Worm (Caenorhabditis elegans): ENCODE measurements around the gene F54D12.7.

Gene F54D12.7

DNA sequence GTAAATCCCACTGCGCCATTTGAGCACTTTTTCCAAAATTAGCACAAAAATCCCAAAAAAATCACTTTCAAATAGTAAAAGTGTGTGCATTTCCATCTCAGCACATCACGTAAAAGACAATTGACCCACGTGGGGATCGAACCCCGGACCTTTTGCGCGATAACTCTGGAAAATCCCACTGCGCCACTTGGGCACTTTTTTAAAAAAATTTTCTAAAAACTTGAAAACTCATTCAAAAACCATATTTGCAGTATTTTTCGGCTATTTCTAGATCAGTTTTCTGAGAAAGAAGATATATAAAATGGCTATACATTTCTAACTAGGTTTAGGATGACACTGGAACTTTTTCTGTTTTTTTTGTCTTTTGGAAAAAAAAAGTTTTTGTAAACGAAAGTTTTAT is 45.1 kb downstream of the F54D12.7 start:
- TF ChIP-seq snpc-1.3 (tag; optimal IDR thresholded peaks at IDR 0.05; ENCODE audit: insufficient read depth) (no peak), rpc-1 (optimal IDR thresholded peaks at IDR 0.05) (no peak), rpc-1 (tag; optimal IDR thresholded peaks at IDR 0.05) (peak; percentile 7)

DNA sequence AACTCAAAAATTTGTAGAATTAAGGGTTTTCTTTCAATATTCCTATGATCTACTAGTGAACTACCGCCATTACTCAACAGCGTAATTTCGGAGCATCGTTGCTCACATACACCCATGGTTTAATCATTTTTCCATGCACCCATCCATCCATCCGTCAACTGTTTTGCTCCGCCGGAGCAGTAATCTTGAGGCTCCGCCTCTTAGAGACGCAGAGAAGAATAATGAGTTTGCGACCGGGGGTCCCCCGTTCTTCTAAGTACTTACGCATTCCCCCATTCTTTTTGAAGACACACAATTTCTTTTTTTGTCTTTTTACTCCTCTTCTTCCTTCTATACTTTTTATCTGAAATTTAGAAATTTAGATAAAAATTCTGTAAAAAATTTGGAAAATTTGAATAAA is 47.0 kb downstream of the F54D12.7 start:
- TF ChIP-seq nfyb-1 (GFP tag; IDR thresholded peaks at IDR 0.05) (0 out of 2 replicates have a peak, but pooled peaks have one; percentile 30), tlf-1 (GFP tag; optimal IDR thresholded peaks at IDR 0.05) (no peak), snpc-3.4 (tag; optimal IDR thresholded peaks at IDR 0.05) (no peak)
